Fruit fly (Drosophila melanogaster): ENCODE data around the gene shop.
A peak's percentile ranks its signal among the peaks of the same experiment; 100 is the strongest.

The shop gene

dm6 chrX:18837046-18837445, 11.3 kb downstream of the shop start (continued):
- no peak for TF ChIP-seq CG15601 (tag; optimal IDR thresholded peaks at IDR 0.05)
- no peak for TF ChIP-seq bbx (GFP tag; IDR thresholded peaks at IDR 0.05; ENCODE audit: partially characterized antibody)
- TF ChIP-seq corto (GFP tag; optimal IDR thresholded peaks at IDR 0.05) = no peak
- no peak for TF ChIP-seq Doc3 (GFP tag; IDR thresholded peaks at IDR 0.05; ENCODE audit: partially characterized antibody)
- no peak for TF ChIP-seq vnd (GFP tag; IDR thresholded peaks at IDR 0.05; ENCODE audit: partially characterized antibody)
- no peak for TF ChIP-seq prd (optimal IDR thresholded peaks at IDR 0.05)
- peak; percentile 56; the same call in 1 of the 3 replicates for TF ChIP-seq prd (GFP tag; IDR thresholded peaks at IDR 0.05)
- TF ChIP-seq Neu2 (GFP tag; optimal IDR thresholded peaks at IDR 0.05; ENCODE audit: borderline replicate concordance) = no peak
- TF ChIP-seq usp (GFP tag; optimal IDR thresholded peaks at IDR 0.05) = no peak
- peak; percentile 35 for TF ChIP-seq Atf-2 (GFP tag; optimal IDR thresholded peaks at IDR 0.05)
- no peak for TF ChIP-seq lab (GFP tag; optimal IDR thresholded peaks at IDR 0.05)
- TF ChIP-seq CG17328 (GFP tag; IDR thresholded peaks at IDR 0.05) = 0 out of 2 replicates have a peak, but pooled peaks have one; percentile 23
- no peak for TF ChIP-seq zen2 (GFP tag; IDR thresholded peaks at IDR 0.05; ENCODE audit: partially characterized antibody)
- peak; percentile 57 for TF ChIP-seq grau (tag; optimal IDR thresholded peaks at IDR 0.05)
- no peak for TF ChIP-seq Dref (GFP tag; IDR thresholded peaks at IDR 0.05)
- TF ChIP-seq CG2116 (GFP tag; optimal IDR thresholded peaks at IDR 0.05) = no peak
- peak; percentile 48; the same call in 1 of the 2 replicates for TF ChIP-seq E2f2 (GFP tag; IDR thresholded peaks at IDR 0.05)
- peak; percentile 73 for TF ChIP-seq Xrp1 (GFP tag; IDR thresholded peaks at IDR 0.05)
- TF ChIP-seq D19A (tag; optimal IDR thresholded peaks at IDR 0.05) = no peak
- TF ChIP-seq Hand (GFP tag; optimal IDR thresholded peaks at IDR 0.05) = no peak
- peak; percentile 12 for TF ChIP-seq Vsx1 (GFP tag; optimal IDR thresholded peaks at IDR 0.05)
- TF ChIP-seq Bteb2 (GFP tag; optimal IDR thresholded peaks at IDR 0.05) = no peak
- no peak for TF ChIP-seq gro (GFP tag; optimal IDR thresholded peaks at IDR 0.05)
- TF ChIP-seq MESR4 (GFP tag; optimal IDR thresholded peaks at IDR 0.05) = no peak
- TF ChIP-seq CG11247 (GFP tag; IDR thresholded peaks at IDR 0.05) = no peak; the same call in 1 of the 2 replicates
- peak; percentile 41 for TF ChIP-seq CG12659 (GFP tag; optimal IDR thresholded peaks at IDR 0.05)
- peak; percentile 60 for TF ChIP-seq CG7839 (tag; optimal IDR thresholded peaks at IDR 0.05)
- TF ChIP-seq CG9437 (GFP tag; optimal IDR thresholded peaks at IDR 0.05) = peak; percentile 49
- TF ChIP-seq CG6175 (GFP tag; IDR thresholded peaks at IDR 0.05) = no peak
- peak; percentile 20 for TF ChIP-seq ATbp (GFP tag; optimal IDR thresholded peaks at IDR 0.05)
- TF ChIP-seq CG10147 (GFP tag; optimal IDR thresholded peaks at IDR 0.05) = no peak
- TF ChIP-seq CG8388 (GFP tag; optimal IDR thresholded peaks at IDR 0.05) = peak; percentile 28
- peak; percentile 35 for TF ChIP-seq CG2120 (GFP tag; optimal IDR thresholded peaks at IDR 0.05)
- TF ChIP-seq CG18476 (GFP tag; optimal IDR thresholded peaks at IDR 0.05) = no peak
- TF ChIP-seq Sox102F (GFP tag; optimal IDR thresholded peaks at IDR 0.05) = peak; percentile 67
- TF ChIP-seq CG33557 (GFP tag; optimal IDR thresholded peaks at IDR 0.05) = no peak
- no peak for TF ChIP-seq Dbx (GFP tag; IDR thresholded peaks at IDR 0.05)
- no peak for TF ChIP-seq Sox100B (GFP tag; optimal IDR thresholded peaks at IDR 0.05)
- no peak for TF ChIP-seq CG15011 (GFP tag; optimal IDR thresholded peaks at IDR 0.05)
- TF ChIP-seq wor (GFP tag; IDR thresholded peaks at IDR 0.05) = 0 out of 2 replicates have a peak, but pooled peaks have one; percentile 30
- peak; percentile 1 for TF ChIP-seq jing (GFP tag; optimal IDR thresholded peaks at IDR 0.05)
- TF ChIP-seq Med (GFP tag) = peak; percentile 80
- no peak for TF ChIP-seq zen (tag; optimal IDR thresholded peaks at IDR 0.05)
- TF ChIP-seq CG18764 (GFP tag; optimal IDR thresholded peaks at IDR 0.05) = no peak
- no peak for TF ChIP-seq CG32767 (GFP tag; IDR thresholded peaks at IDR 0.05)
- peak; percentile 33 for TF ChIP-seq CG2678 (tag; optimal IDR thresholded peaks at IDR 0.05)
- TF ChIP-seq shn (GFP tag; optimal IDR thresholded peaks at IDR 0.05) = peak; percentile 37
- TF ChIP-seq caup (GFP tag; optimal IDR thresholded peaks at IDR 0.05; ENCODE audit: severe bottlenecking) = no peak
- peak; percentile 35; the same call in 1 of the 2 replicates for TF ChIP-seq sob (GFP tag; IDR thresholded peaks at IDR 0.05)
- TF ChIP-seq wek (GFP tag; optimal IDR thresholded peaks at IDR 0.05) = peak; percentile 8
